Worm (Caenorhabditis elegans) whole organism, early embryonic: ENCODE measurements around the gene C18H7.1.

Source experiments
- hmbx-1 ChIP-seq: sonication (generic microtip); optimal IDR thresholded peaks from 2 replicates; lab custom pipeline; 2016; ENCODE audit warnings: mild to moderate bottlenecking, missing genetic modification characterization, missing compliant biosample characterization
- pes-1 ChIP-seq: fragments of 200-800 bp; sonication (Bioruptor generic); IDR thresholded peaks from 2 replicates; pipeline ENCODE4 v1.3.6; 2022; ENCODE audit warnings: missing genetic modification reagents, missing genetic modification characterization, missing compliant biosample characterization
- tbx-11 ChIP-seq: fragments of 200-800 bp; sonication (Bioruptor generic); IDR thresholded peaks from 2 replicates; pipeline ENCODE4 v1.3.6; 2022; ENCODE audit warnings: missing genetic modification characterization, missing compliant biosample characterization
- tbx-37 ChIP-seq: fragments of 200-800 bp; sonication (Bioruptor generic); conservative IDR thresholded peaks from 2 replicates; pipeline ENCODE4 v1.3.6; 2022; ENCODE audit warnings: missing genetic modification reagents, missing genetic modification characterization, missing compliant biosample characterization

DNA sequence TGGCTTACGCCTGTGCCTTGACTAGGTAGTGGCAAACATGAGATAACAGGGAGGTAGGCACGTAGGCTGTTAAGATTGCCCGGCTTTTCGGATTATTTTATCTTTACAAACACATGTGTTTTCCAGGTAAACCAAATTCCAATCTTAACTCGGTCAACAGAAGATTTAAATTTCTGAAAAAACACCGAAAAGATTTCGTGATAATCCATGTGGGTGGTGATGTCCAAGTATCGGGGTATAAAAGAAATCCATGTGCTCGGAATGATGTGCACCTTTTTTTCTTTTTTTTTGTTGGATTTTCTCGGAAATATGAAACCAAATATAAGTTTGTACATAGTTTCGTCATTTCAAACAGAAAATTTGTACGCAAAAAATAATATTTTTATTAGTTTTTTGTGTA, 28.1 kb downstream of the C18H7.1 start:
- no peak for TF ChIP-seq tbx-37 (GFP tag; lab: Robert Waterston, UW)
- no peak for TF ChIP-seq hmbx-1 (tag; lab: Kevin White, UChicago)
- TF ChIP-seq pes-1: no peak
- TF ChIP-seq tbx-11 (GFP tag; lab: Robert Waterston, UW): no peak
